Comparison of ENCODE assay signal across 2 fruit fly cellular contexts in the genomic region with DNA sequence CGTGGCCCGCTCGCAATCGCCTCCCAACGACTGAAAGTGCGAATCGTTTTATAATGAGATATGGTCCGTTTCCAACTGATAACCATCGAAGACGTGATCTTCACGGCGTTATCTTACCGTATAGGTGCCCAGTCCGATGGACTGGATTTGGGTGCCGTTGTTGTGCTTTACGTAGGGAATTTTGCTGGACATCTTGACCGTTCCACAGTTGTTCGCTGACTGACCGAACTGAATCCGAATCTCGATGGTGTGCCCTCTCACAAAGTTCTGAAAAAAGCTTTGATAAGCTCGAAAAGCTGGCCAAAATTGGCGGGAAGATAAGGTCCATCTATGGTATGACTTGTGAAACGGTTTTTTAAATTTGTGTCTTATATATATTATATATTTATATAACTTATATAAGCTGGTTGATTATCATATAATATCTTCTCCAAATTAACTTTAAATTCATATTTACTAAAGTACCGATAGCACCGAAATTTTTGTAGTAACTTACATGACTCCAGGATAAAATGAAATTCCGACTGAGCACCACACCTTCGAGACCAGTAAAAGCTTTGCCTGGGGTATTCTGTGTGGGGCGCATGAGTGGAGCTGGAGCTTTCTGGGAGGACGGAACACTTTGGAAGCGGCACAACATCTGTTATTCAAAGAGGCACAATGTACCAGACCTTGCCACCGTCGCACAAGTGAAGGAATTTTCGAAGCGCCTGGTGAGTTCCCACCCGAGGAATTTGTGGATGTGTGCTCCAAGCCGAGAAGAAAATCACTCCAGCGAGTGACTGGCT.
TF ChIP-seq lines count a peak whose summit lies in the region.

TSS of gene CG10863 (minus strand) at position 225 of the 788 bp plus-strand sequence.
TSS of gene CG14982 (plus strand) at position 470 of the 788 bp plus-strand sequence.

TF ChIP-seq in whole organism, adult, 20 proteins besides CTCF, POLR2A, EP300 and RAD21 (continued from another document):
- TF ChIP-seq Crg-1 (GFP tag; optimal IDR thresholded peaks at IDR 0.05; lab: Kevin White, UChicago) (peak; percentile 7), CG33017 (tag; optimal IDR thresholded peaks at IDR 0.05; lab: Kevin White, UChicago) (peak; percentile 55), pad (GFP tag; optimal IDR thresholded peaks at IDR 0.05; lab: Kevin White, UChicago) (peak; percentile 10), Hr96 (GFP tag; optimal IDR thresholded peaks at IDR 0.05; lab: Kevin White, UChicago) (peak; percentile 49)

TF ChIP-seq in whole organism, embryonic, 481 proteins besides CTCF, POLR2A, EP300 and RAD21 (continued from another document):
- TF ChIP-seq CG14441 (GFP tag; IDR thresholded peaks at IDR 0.05; lab: Robert Waterston, UW) (no peak), CG6854 (GFP tag; optimal IDR thresholded peaks at IDR 0.05; lab: Kevin White, UChicago) (peak; percentile 5), Bgb (GFP tag; IDR thresholded peaks at IDR 0.05; lab: Robert Waterston, UW; ENCODE audit: partially characterized antibody) (peak; percentile 50; the same call in 1 of the 2 replicates), HmgZ (tag; optimal IDR thresholded peaks at IDR 0.05; lab: Kevin White, UChicago) (peak; percentile 64), Stat92E (GFP tag; optimal IDR thresholded peaks at IDR 0.05; lab: Kevin White, UChicago) (no peak), GATAe (GFP tag; conservative IDR thresholded peaks at IDR 0.05; lab: Robert Waterston, UW) (0 out of 2 replicates have a peak, but pooled peaks have one; percentile 14), lbe (GFP tag; optimal IDR thresholded peaks at IDR 0.05; lab: Kevin White, UChicago) (peak; percentile 8), CG3726 (GFP tag; IDR thresholded peaks at IDR 0.05; lab: Robert Waterston, UW) (0 out of 3 replicates have a peak, but pooled peaks have one; percentile 9), Oli (tag; optimal IDR thresholded peaks at IDR 0.05; lab: Kevin White, UChicago) (no peak), Nf-YC (tag; optimal IDR thresholded peaks at IDR 0.05; lab: Kevin White, UChicago) (peak; percentile 4), CG34376 (GFP tag; optimal IDR thresholded peaks at IDR 0.05; lab: Kevin White, UChicago) (peak; percentile 83), pfk (GFP tag; optimal IDR thresholded peaks at IDR 0.05; lab: Kevin White, UChicago) (peak; percentile 85), phol (tag; optimal IDR thresholded peaks at IDR 0.05; lab: Kevin White, UChicago) (no peak), rib (GFP tag; IDR thresholded peaks at IDR 0.05; lab: Robert Waterston, UW) (no peak), E2f2 (GFP tag; IDR thresholded peaks at IDR 0.05; lab: Robert Waterston, UW) (peak; percentile 25; the same call in 1 of the 2 replicates), crol (GFP tag; IDR thresholded peaks at IDR 0.05; lab: Robert Waterston, UW) (no peak), tap (tag; optimal IDR thresholded peaks at IDR 0.05; lab: Kevin White, UChicago) (no peak), CG13894 (tag; optimal IDR thresholded peaks at IDR 0.05; lab: Kevin White, UChicago) (peak; percentile 0), wor (GFP tag; IDR thresholded peaks at IDR 0.05; lab: Robert Waterston, UW) (no peak), amos (GFP tag; IDR thresholded peaks at IDR 0.05; lab: Robert Waterston, UW; ENCODE audit: partially characterized antibody) (peak; percentile 29; the same call in 1 of the 2 replicates), lab (GFP tag; optimal IDR thresholded peaks at IDR 0.05; lab: Kevin White, UChicago) (peak; percentile 43), caup (GFP tag; optimal IDR thresholded peaks at IDR 0.05; lab: Kevin White, UChicago; ENCODE audit: severe bottlenecking) (peak; percentile 9), Ets65A (GFP tag; lab: Kevin White, UChicago) (peak; percentile 52), Ssrp (tag; optimal IDR thresholded peaks at IDR 0.05; lab: Kevin White, UChicago) (no peak), CG7987 (GFP tag; optimal IDR thresholded peaks at IDR 0.05; lab: Kevin White, UChicago) (peak; percentile 20), eyg (GFP tag; optimal IDR thresholded peaks at IDR 0.05; lab: Kevin White, UChicago) (no peak), CG31224 (GFP tag; IDR thresholded peaks at IDR 0.05; lab: Robert Waterston, UW) (no peak), grn (GFP tag; optimal IDR thresholded peaks at IDR 0.05; lab: Kevin White, UChicago) (peak; percentile 91), dan (GFP tag; IDR thresholded peaks at IDR 0.05; lab: Robert Waterston, UW) (no peak), B-H2 (GFP tag; optimal IDR thresholded peaks at IDR 0.05; lab: Kevin White, UChicago) (peak; percentile 35), CG10543 (GFP tag; optimal IDR thresholded peaks at IDR 0.05; lab: Kevin White, UChicago) (peak; percentile 74), pros (GFP tag; optimal IDR thresholded peaks at IDR 0.05; lab: Kevin White, UChicago) (no peak), pzg (GFP tag; optimal IDR thresholded peaks at IDR 0.05; lab: Kevin White, UChicago) (peak; percentile 20), CG12659 (GFP tag; optimal IDR thresholded peaks at IDR 0.05; lab: Kevin White, UChicago) (peak; percentile 3), CG32532 (GFP tag; IDR thresholded peaks at IDR 0.05; lab: Robert Waterston, UW) (no peak; the same call in 1 of the 2 replicates), CG12071 (GFP tag; optimal IDR thresholded peaks at IDR 0.05; lab: Kevin White, UChicago) (peak; percentile 1), dimm (GFP tag; IDR thresholded peaks at IDR 0.05; lab: Robert Waterston, UW) (no peak), gro (GFP tag; optimal IDR thresholded peaks at IDR 0.05; lab: Kevin White, UChicago) (peak; percentile 59), exex (tag; optimal IDR thresholded peaks at IDR 0.05; lab: Kevin White, UChicago) (peak; percentile 84), CG17359 (tag; optimal IDR thresholded peaks at IDR 0.05; lab: Kevin White, UChicago) (no peak), CG3281 (GFP tag; optimal IDR thresholded peaks at IDR 0.05; lab: Kevin White, UChicago) (peak; percentile 1), slbo (GFP tag; IDR thresholded peaks at IDR 0.05; lab: Robert Waterston, UW) (peak; percentile 31; the same call in 1 of the 2 replicates), Jarid2 (GFP tag; optimal IDR thresholded peaks at IDR 0.05; lab: Kevin White, UChicago) (peak; percentile 78), CG11560 (tag; IDR thresholded peaks at IDR 0.05; lab: Robert Waterston, UW) (no peak), ERR (GFP tag; optimal IDR thresholded peaks at IDR 0.05; lab: Kevin White, UChicago) (peak; percentile 33), CG11247 (GFP tag; IDR thresholded peaks at IDR 0.05; lab: Robert Waterston, UW) (no peak), BtbVII (GFP tag; optimal IDR thresholded peaks at IDR 0.05; lab: Kevin White, UChicago) (peak; percentile 26), Fer1 (GFP tag; optimal IDR thresholded peaks at IDR 0.05; lab: Kevin White, UChicago) (peak; percentile 29), CG15514 (GFP tag; optimal IDR thresholded peaks at IDR 0.05; lab: Kevin White, UChicago) (peak; percentile 60), Deaf1 (tag; optimal IDR thresholded peaks at IDR 0.05; lab: Kevin White, UChicago) (peak; percentile 90), nerfin-1 (tag; optimal IDR thresholded peaks at IDR 0.05; lab: Kevin White, UChicago) (peak; percentile 62), CG8290 (GFP tag; optimal IDR thresholded peaks at IDR 0.05; lab: Kevin White, UChicago) (no peak), CG8290 (tag; optimal IDR thresholded peaks at IDR 0.05; lab: Kevin White, UChicago) (peak in 1 of 2 experiments; percentile 66), CG33557 (GFP tag; optimal IDR thresholded peaks at IDR 0.05; lab: Kevin White, UChicago) (no peak), CG15269 (tag; optimal IDR thresholded peaks at IDR 0.05; lab: Kevin White, UChicago) (peak; percentile 28), CG2678 (tag; optimal IDR thresholded peaks at IDR 0.05; lab: Kevin White, UChicago) (peak; percentile 11), scrt (GFP tag; optimal IDR thresholded peaks at IDR 0.05; lab: Kevin White, UChicago) (peak; percentile 47), Dp (GFP tag; optimal IDR thresholded peaks at IDR 0.05; lab: Kevin White, UChicago) (peak; percentile 67), aop (GFP tag; IDR thresholded peaks at IDR 0.05; lab: Robert Waterston, UW) (no peak), sd (tag; optimal IDR thresholded peaks at IDR 0.05; lab: Kevin White, UChicago) (peak; percentile 3), Scr (GFP tag; IDR thresholded peaks at IDR 0.05; lab: Robert Waterston, UW; ENCODE audit: partially characterized antibody) (0 out of 2 replicates have a peak, but pooled peaks have one; percentile 18), CG31441 (GFP tag; IDR thresholded peaks at IDR 0.05; lab: Robert Waterston, UW) (no peak), lilli (GFP tag; optimal IDR thresholded peaks at IDR 0.05; lab: Kevin White, UChicago) (no peak), CG14860 (GFP tag; IDR thresholded peaks at IDR 0.05; lab: Robert Waterston, UW; ENCODE audit: partially characterized antibody) (no peak), CG6683 (GFP tag; optimal IDR thresholded peaks at IDR 0.05; lab: Kevin White, UChicago) (no peak), CG18599 (GFP tag; optimal IDR thresholded peaks at IDR 0.05; lab: Kevin White, UChicago) (peak; percentile 51), Antp (GFP tag; optimal IDR thresholded peaks at IDR 0.05; lab: Kevin White, UChicago) (no peak), Ada2b (GFP tag; IDR thresholded peaks at IDR 0.05; lab: Robert Waterston, UW) (no peak), CG13296 (GFP tag; optimal IDR thresholded peaks at IDR 0.05; lab: Kevin White, UChicago) (peak; percentile 7), sug (tag; optimal IDR thresholded peaks at IDR 0.05; lab: Kevin White, UChicago) (peak; percentile 71), CG34422 (GFP tag; IDR thresholded peaks at IDR 0.05; lab: Robert Waterston, UW) (no peak), Pdp1 (GFP tag; optimal IDR thresholded peaks at IDR 0.05; lab: Kevin White, UChicago) (peak in 1 of 2 experiments; percentile 43)
